Worm (Caenorhabditis elegans): Measurements from ENCODE around the gene krr-1.

krr-1 gene

DNA sequence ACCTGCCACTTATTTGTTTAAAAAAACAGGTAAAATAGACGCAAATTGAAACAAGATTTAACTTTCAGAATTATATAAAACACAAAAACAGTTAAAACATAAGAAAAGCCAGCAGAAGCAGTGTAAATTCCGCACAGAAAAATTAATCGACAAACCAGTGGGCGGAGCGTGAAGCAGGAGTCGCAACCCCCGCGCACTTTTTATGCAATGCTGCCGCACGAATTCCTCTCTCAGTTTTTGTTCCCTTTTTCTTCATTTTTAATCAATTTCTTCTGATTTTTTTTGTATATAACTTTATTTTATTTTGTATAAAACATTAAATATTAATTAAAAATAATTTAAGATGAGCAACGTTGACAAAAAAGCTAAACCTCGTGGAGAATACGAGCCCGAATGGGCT is at the start of gene krr-1, which contains the start of gene gei-6:
Gene krr-1 (plus strand): TSS at position 344 of the 400 bp plus-strand sequence.
Gene gei-6 (minus strand): TSS at position 2 of the 400 bp plus-strand sequence.
- TF ChIP-seq alr-1 (tag; optimal IDR thresholded peaks at IDR 0.05) (no peak), blmp-1 (tag; optimal IDR thresholded peaks at IDR 0.05; ENCODE audit: insufficient read depth) (no peak), unc-55 (GFP tag; optimal IDR thresholded peaks at IDR 0.05) (peak; percentile 79), gmeb-1 (tag; optimal IDR thresholded peaks at IDR 0.05) (peak; percentile 75), sma-9 (GFP tag; optimal IDR thresholded peaks at IDR 0.05) (peak; percentile 47), sma-9 (tag; optimal IDR thresholded peaks at IDR 0.05) (no peak), fos-1 (tag; optimal IDR thresholded peaks at IDR 0.05) (peak; percentile 15), lin-13 (GFP tag; optimal IDR thresholded peaks at IDR 0.05) (peak; percentile 10), ZK546.5 (tag; optimal IDR thresholded peaks at IDR 0.05) (no peak), mab-5 (tag; optimal IDR thresholded peaks at IDR 0.05) (peak; percentile 49), sem-4 (tag; optimal IDR thresholded peaks at IDR 0.05) (peak; percentile 52), aly-2 (tag; optimal IDR thresholded peaks at IDR 0.05) (no peak), lsy-2 (tag; optimal IDR thresholded peaks at IDR 0.05) (peak in 1 of 2 experiments; percentile 54), nhr-237 (tag; optimal IDR thresholded peaks at IDR 0.05) (no peak), ztf-1 (GFP tag; conservative IDR thresholded peaks at IDR 0.05) (no peak), C34F6.9 (tag; optimal IDR thresholded peaks at IDR 0.05) (peak; percentile 29), lin-11 (tag; optimal IDR thresholded peaks at IDR 0.05) (peak; percentile 59), nhr-129 (tag; optimal IDR thresholded peaks at IDR 0.05) (peak; percentile 16), sma-3 (GFP tag; optimal IDR thresholded peaks at IDR 0.05) (peak; percentile 43), F13H6.1 (tag; optimal IDR thresholded peaks at IDR 0.05) (peak; percentile 46), crh-2 (tag; optimal IDR thresholded peaks at IDR 0.05) (no peak)

DNA sequence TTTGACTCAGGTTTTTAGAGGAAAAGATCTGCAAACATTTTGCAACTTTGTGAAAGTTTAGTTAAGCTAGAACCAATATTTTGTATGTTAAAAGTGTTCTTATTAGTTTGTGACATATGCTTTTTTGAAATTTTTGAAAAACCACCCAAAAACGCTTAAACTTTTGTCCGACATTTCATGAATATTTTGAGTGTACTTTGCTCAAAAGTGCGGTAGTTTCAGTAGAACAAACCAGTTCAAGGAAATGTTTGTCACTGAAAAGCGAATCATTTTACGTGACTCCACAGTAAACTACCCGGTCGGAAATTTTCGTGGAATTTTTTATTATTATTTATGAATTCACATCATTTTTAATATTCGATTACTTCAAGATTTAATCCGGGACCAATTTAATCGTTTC is 46.4 kb upstream of the krr-1 start, which contains the start of gene pitr-5:
Gene pitr-5 (plus strand): TSS at position 301 of the 400 bp plus-strand sequence.
- no peak for TF ChIP-seq crh-2 (tag; optimal IDR thresholded peaks at IDR 0.05)
- no peak for TF ChIP-seq mdl-1 (tag; optimal IDR thresholded peaks at IDR 0.05)
- TF ChIP-seq R02D3.7 (tag; optimal IDR thresholded peaks at IDR 0.05) = no peak
- TF ChIP-seq sma-9 (GFP tag; optimal IDR thresholded peaks at IDR 0.05) = no peak
- no peak for TF ChIP-seq sma-9 (tag; optimal IDR thresholded peaks at IDR 0.05)
- TF ChIP-seq ztf-4 (tag; optimal IDR thresholded peaks at IDR 0.05) = no peak
- no peak for TF ChIP-seq nhr-77 (tag; optimal IDR thresholded peaks at IDR 0.05)
- TF ChIP-seq nhr-21 (tag; optimal IDR thresholded peaks at IDR 0.05) = no peak
- no peak for TF ChIP-seq fos-1 (tag; optimal IDR thresholded peaks at IDR 0.05)
- no peak for TF ChIP-seq nhr-237 (tag; optimal IDR thresholded peaks at IDR 0.05)
- no peak for TF ChIP-seq ztf-1 (GFP tag; conservative IDR thresholded peaks at IDR 0.05)
- TF ChIP-seq unc-39 (tag; optimal IDR thresholded peaks at IDR 0.05) = no peak
- no peak for TF ChIP-seq aly-2 (tag; optimal IDR thresholded peaks at IDR 0.05)
- no peak for TF ChIP-seq egl-27 (tag; optimal IDR thresholded peaks at IDR 0.05)

DNA sequence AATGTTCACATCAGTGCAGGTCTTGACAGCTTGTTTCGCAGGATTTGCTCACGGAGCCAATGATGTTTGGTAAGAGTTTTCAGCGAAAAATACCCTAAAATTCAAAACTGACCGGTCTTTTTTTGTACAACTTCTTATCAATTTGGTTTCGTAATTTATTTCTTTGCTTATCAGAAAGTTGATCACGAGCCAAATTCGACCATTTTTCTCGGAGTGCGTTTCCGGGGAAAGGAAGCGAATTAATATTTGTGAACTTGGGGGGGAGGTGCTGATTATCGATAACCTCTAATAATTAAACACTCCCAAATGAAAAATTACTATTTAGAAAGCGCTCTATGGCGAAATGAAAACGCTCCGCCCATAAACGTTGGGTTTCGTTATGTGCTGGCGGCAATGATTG is 44.4 kb upstream of the krr-1 start:
- TF ChIP-seq ztf-1 (GFP tag; conservative IDR thresholded peaks at IDR 0.05) (no peak), blmp-1 (tag; optimal IDR thresholded peaks at IDR 0.05; ENCODE audit: insufficient read depth) (no peak), egl-27 (tag; optimal IDR thresholded peaks at IDR 0.05) (no peak), gmeb-1 (tag; optimal IDR thresholded peaks at IDR 0.05) (peak; percentile 43), sma-9 (GFP tag; optimal IDR thresholded peaks at IDR 0.05) (peak; percentile 10), sma-9 (tag; optimal IDR thresholded peaks at IDR 0.05) (no peak), lin-11 (tag; optimal IDR thresholded peaks at IDR 0.05) (no peak), ama-1 (optimal IDR thresholded peaks at IDR 0.05) (no peak), nhr-11 (tag; optimal IDR thresholded peaks at IDR 0.05) (no peak), nhr-23 (tag; optimal IDR thresholded peaks at IDR 0.05) (no peak), fos-1 (tag; optimal IDR thresholded peaks at IDR 0.05) (peak; percentile 81), unc-55 (GFP tag; optimal IDR thresholded peaks at IDR 0.05) (no peak)

DNA sequence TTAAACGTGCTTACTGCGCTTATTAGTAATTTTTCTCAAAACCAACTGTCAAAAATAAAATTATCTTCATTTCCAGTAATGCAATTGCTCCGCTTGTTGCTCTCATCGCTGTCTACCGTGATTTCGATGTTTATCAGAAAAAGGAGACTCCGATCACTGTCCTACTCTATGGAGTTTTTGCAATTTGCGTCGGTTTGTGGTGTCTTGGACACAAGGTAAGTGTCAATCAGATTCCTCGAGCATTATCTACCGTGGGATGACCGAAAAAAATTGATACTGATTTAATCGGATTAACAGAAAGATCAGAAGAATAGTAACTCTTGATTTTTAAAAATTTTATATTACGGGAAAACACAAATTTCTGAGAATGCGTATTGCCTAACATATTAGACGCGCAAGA is 43.7 kb upstream of the krr-1 start:
- TF ChIP-seq unc-62 (GFP tag; optimal IDR thresholded peaks at IDR 0.05) (no peak), crh-2 (tag; optimal IDR thresholded peaks at IDR 0.05) (no peak), nhr-11 (tag; optimal IDR thresholded peaks at IDR 0.05) (no peak), aly-2 (tag; optimal IDR thresholded peaks at IDR 0.05) (no peak), nhr-10 (tag; optimal IDR thresholded peaks at IDR 0.05) (no peak), snpc-4 (tag; optimal IDR thresholded peaks at IDR 0.05) (no peak), zag-1 (tag; optimal IDR thresholded peaks at IDR 0.05) (no peak), lin-39 (tag; optimal IDR thresholded peaks at IDR 0.05) (no peak)

Data from whole organism, L2 larva.